Worm (Caenorhabditis elegans): Measurements from ENCODE around the gene tank-1.

- TF ChIP-seq daf-16 (GFP tag; optimal IDR thresholded peaks at IDR 0.05) (no peak), daf-16 (tag; optimal IDR thresholded peaks at IDR 0.05) (no peak), nhr-28 (tag; optimal IDR thresholded peaks at IDR 0.05) (no peak), lin-38 (GFP tag; IDR thresholded peaks at IDR 0.05) (no peak), snpc-4 (tag; optimal IDR thresholded peaks at IDR 0.05) (no peak), F10B5.3 (tag; optimal IDR thresholded peaks at IDR 0.05) (no peak), daf-19 (GFP tag; conservative IDR thresholded peaks at IDR 0.05) (no peak), zag-1 (tag; optimal IDR thresholded peaks at IDR 0.05) (no peak), zfp-2 (tag; optimal IDR thresholded peaks at IDR 0.05) (no peak), ztf-11 (tag; optimal IDR thresholded peaks at IDR 0.05) (no peak), Y75B8A.6 (GFP tag; IDR thresholded peaks at IDR 0.05) (no peak), egl-43 (GFP tag; IDR thresholded peaks at IDR 0.05) (no peak)
These were observed 50.2 kb downstream of the tank-1 start, which contains the start of gene madd-2 for ce11 chrV:1235355-1235754.
